Fruit fly (Drosophila melanogaster) whole organism, embryonic: ENCODE results near the gene CG15740.

Experiments used
- Adf1 ChIP-seq: fragments of 200-800 bp; sonication (Bioruptor generic); IDR thresholded peaks from 2 replicates; pipeline ENCODE4 v1.3.6; 2022; ENCODE audit warnings: missing biosample characterization, missing genetic modification characterization
- Atf6 ChIP-seq: fragments of 200-800 bp; sonication (Bioruptor generic); IDR thresholded peaks from 2 replicates; pipeline ENCODE4 v1.3.6; 2022; ENCODE audit warnings: missing biosample characterization, missing genetic modification characterization
- Bgb ChIP-seq: fragments of 200-800 bp; sonication (Bioruptor generic); IDR thresholded peaks from 2 replicates; pipeline ENCODE4 v1.3.6; 2022; ENCODE audit warnings: missing biosample characterization, missing genetic modification characterization; ENCODE audit not compliant: partially characterized antibody
- CG11247 ChIP-seq: fragments of 200-800 bp; sonication (Bioruptor generic); IDR thresholded peaks from 2 replicates; pipeline ENCODE4 v1.3.6; 2022; ENCODE audit warnings: missing biosample characterization, missing genetic modification characterization
- CG11456 ChIP-seq: fragments of 200-800 bp; sonication (Bioruptor generic); IDR thresholded peaks from 3 replicates; pipeline ENCODE4 v1.3.6; 2022; ENCODE audit warnings: missing biosample characterization, missing genetic modification characterization
- CG11696 ChIP-seq: fragments of 200-800 bp; sonication (Bioruptor generic); IDR thresholded peaks from 2 replicates; pipeline ENCODE4 v1.3.6; 2022; ENCODE audit warnings: missing biosample characterization, missing genetic modification characterization
- CG12942 ChIP-seq: fragments of 200-800 bp; sonication (Bioruptor generic); optimal IDR thresholded peaks from 3 replicates; lab custom pipeline; 2016; ENCODE audit warnings: missing biosample characterization, missing genetic modification characterization
- CG13287 ChIP-seq: fragments of 200-800 bp; sonication (Bioruptor generic); IDR thresholded peaks from 2 replicates; pipeline ENCODE4 v1.3.6; 2022; ENCODE audit warnings: missing biosample characterization, missing genetic modification characterization; ENCODE audit not compliant: partially characterized antibody
- CG13296 ChIP-seq: fragments of 200-800 bp; sonication (Bioruptor generic); optimal IDR thresholded peaks from 3 replicates; lab custom pipeline; 2018; ENCODE audit warnings: missing biosample characterization, mild to moderate bottlenecking, missing genetic modification characterization
- CG13624 ChIP-seq: fragments of 200-800 bp; sonication (Bioruptor generic); optimal IDR thresholded peaks from 2 replicates; lab custom pipeline; 2016; ENCODE audit warnings: missing biosample characterization, missing genetic modification characterization
- CG1603 ChIP-seq: fragments of 200-800 bp; sonication (Bioruptor generic); optimal IDR thresholded peaks from 2 replicates; lab custom pipeline; 2019; ENCODE audit warnings: missing biosample characterization, mild to moderate bottlenecking, missing genetic modification characterization, moderate library complexity
- CG17359 ChIP-seq: fragments of 200-800 bp; sonication (Bioruptor generic); optimal IDR thresholded peaks from 3 replicates; lab custom pipeline; 2018; ENCODE audit warnings: missing biosample characterization, mild to moderate bottlenecking, missing genetic modification characterization, moderate library complexity
- CG2120 ChIP-seq: fragments of 200-800 bp; sonication (Bioruptor generic); optimal IDR thresholded peaks from 3 replicates; lab custom pipeline; 2016; ENCODE audit warnings: missing biosample characterization, missing genetic modification characterization
- CG2202 ChIP-seq: fragments of 200-800 bp; sonication (Bioruptor generic); optimal IDR thresholded peaks from 2 replicates; lab custom pipeline; 2018; ENCODE audit warnings: missing biosample characterization, mild to moderate bottlenecking, missing genetic modification characterization
- CG2678 ChIP-seq: fragments of 200-800 bp; sonication (Bioruptor generic); optimal IDR thresholded peaks from 3 replicates; lab custom pipeline; 2019; ENCODE audit warnings: missing biosample characterization, mild to moderate bottlenecking, missing genetic modification characterization, moderate library complexity
- CG34376 ChIP-seq: fragments of 200-800 bp; sonication (Bioruptor generic); optimal IDR thresholded peaks from 2 replicates; lab custom pipeline; 2018; ENCODE audit warnings: missing biosample characterization, mild to moderate bottlenecking, missing genetic modification characterization
- CG3847 ChIP-seq: fragments of 200-800 bp; sonication (Bioruptor generic); IDR thresholded peaks from 2 replicates; pipeline ENCODE4 v1.3.6; 2022; ENCODE audit warnings: missing biosample characterization, missing genetic modification characterization
- CG6254 ChIP-seq: fragments of 200-800 bp; sonication (Bioruptor generic); optimal IDR thresholded peaks from 3 replicates; lab custom pipeline; 2017; ENCODE audit warnings: mild to moderate bottlenecking, missing biosample characterization, missing genetic modification reagents, missing genetic modification characterization
- CG6813 ChIP-seq: fragments of 200-800 bp; sonication (Bioruptor generic); optimal IDR thresholded peaks from 2 replicates; lab custom pipeline; 2017; ENCODE audit warnings: missing biosample characterization, missing genetic modification characterization, mild to moderate bottlenecking, moderate library complexity, missing genetic modification reagents
- CTCF ChIP-seq: fragments of 200-800 bp; sonication (Bioruptor generic); optimal IDR thresholded peaks from 2 replicates; lab custom pipeline; 2017; ENCODE audit warnings: missing biosample characterization, mild to moderate bottlenecking, missing genetic modification characterization, moderate library complexity
- Camta ChIP-seq: fragments of 200-800 bp; sonication (Bioruptor generic); optimal IDR thresholded peaks from 2 replicates; lab custom pipeline; 2016; ENCODE audit warnings: missing biosample characterization, missing genetic modification characterization
- Dip2 ChIP-seq: fragments of 200-800 bp; sonication (Bioruptor generic); IDR thresholded peaks from 2 replicates; pipeline ENCODE4 v1.3.6; 2022; ENCODE audit warnings: missing biosample characterization, missing genetic modification characterization
- HHEX ChIP-seq: fragments of 200-800 bp; sonication (Bioruptor generic); optimal IDR thresholded peaks from 3 replicates; lab custom pipeline; 2017; ENCODE audit warnings: missing biosample characterization, mild to moderate bottlenecking, missing genetic modification characterization, missing genetic modification reagents
- Hey ChIP-seq: fragments of 200-800 bp; sonication (Bioruptor generic); optimal IDR thresholded peaks from 3 replicates; lab custom pipeline; 2018; ENCODE audit warnings: missing biosample characterization, mild to moderate bottlenecking, missing genetic modification characterization
- Hsf ChIP-seq: fragments of 200-800 bp; sonication (Bioruptor generic); optimal IDR thresholded peaks from 3 replicates; lab custom pipeline; 2016; ENCODE audit warnings: missing biosample characterization, missing genetic modification characterization
- Lhr ChIP-seq: fragments of 200-800 bp; sonication (Bioruptor generic); optimal IDR thresholded peaks from 3 replicates; lab custom pipeline; 2017; ENCODE audit warnings: mild to moderate bottlenecking, missing biosample characterization, missing genetic modification reagents, missing genetic modification characterization
- Nf-YB ChIP-seq: fragments of 200-800 bp; sonication (Bioruptor generic); optimal IDR thresholded peaks from 3 replicates; lab custom pipeline; 2019; ENCODE audit warnings: missing biosample characterization, mild to moderate bottlenecking, missing genetic modification characterization, moderate library complexity
- Optix ChIP-seq: fragments of 200-800 bp; sonication (Bioruptor generic); IDR thresholded peaks from 3 replicates; pipeline ENCODE4 v1.3.6; 2022; ENCODE audit warnings: missing biosample characterization, missing genetic modification characterization
- Sry-β ChIP-seq: fragments of 200-800 bp; sonication (Bioruptor generic); optimal IDR thresholded peaks from 2 replicates; lab custom pipeline; 2018; ENCODE audit warnings: missing biosample characterization, mild to moderate bottlenecking, missing genetic modification characterization, moderate library complexity
- Taf1 ChIP-seq: fragments of 200-800 bp; sonication (Bioruptor generic); IDR thresholded peaks from 2 replicates; pipeline ENCODE4 v1.3.6; 2022; ENCODE audit warnings: missing biosample characterization, missing genetic modification characterization
- Trl ChIP-seq, 3 experiments: fragments of >200 bp in 2 of 3; fragments of 200-800 bp in 1 of 3; sonication (Bioruptor generic) in 1 of 3; optimal IDR thresholded peaks; 2 replicates in 1 of 3; 3 replicates in 2 of 3; lab custom pipeline; 2016 to 2017; ENCODE audit warnings: missing biosample characterization in 1 of 3, missing genetic modification characterization in 1 of 3
- Xbp1 ChIP-seq: fragments of 200-800 bp; sonication (Bioruptor generic); optimal IDR thresholded peaks from 3 replicates; lab custom pipeline; 2016; ENCODE audit warnings: missing biosample characterization, mild to moderate bottlenecking, missing genetic modification characterization
- abd-A ChIP-seq: fragments of 200-800 bp; sonication (Bioruptor generic); optimal IDR thresholded peaks from 3 replicates; lab custom pipeline; 2019; ENCODE audit warnings: missing biosample characterization, mild to moderate bottlenecking, missing genetic modification characterization, moderate library complexity
- ara ChIP-seq: fragments of 200-800 bp; sonication (Bioruptor generic); IDR thresholded peaks from 2 replicates; pipeline ENCODE4 v1.3.6; 2022; ENCODE audit warnings: missing biosample characterization, missing genetic modification characterization
- cad ChIP-seq: fragments of >200 bp; optimal IDR thresholded peaks from 2 replicates; lab custom pipeline; 2017; ENCODE audit warnings: missing biosample characterization, missing genetic modification characterization
- cato ChIP-seq: fragments of 200-800 bp; sonication (Bioruptor generic); optimal IDR thresholded peaks from 2 replicates; lab custom pipeline; 2016; ENCODE audit warnings: missing biosample characterization, missing genetic modification characterization, borderline replicate concordance
- corto ChIP-seq: fragments of 200-800 bp; sonication (Bioruptor generic); optimal IDR thresholded peaks from 2 replicates; lab custom pipeline; 2016; ENCODE audit warnings: missing biosample characterization, mild to moderate bottlenecking, missing genetic modification characterization, moderate library complexity
- grau ChIP-seq: fragments of 200-800 bp; optimal IDR thresholded peaks from 3 replicates; lab custom pipeline; 2019; ENCODE audit warnings: missing biosample characterization, mild to moderate bottlenecking, missing genetic modification characterization, moderate library complexity
- hb ChIP-seq: fragments of 200-800 bp; sonication (Bioruptor generic); IDR thresholded peaks from 3 replicates; pipeline ENCODE4 v1.3.6; 2022; ENCODE audit warnings: missing biosample characterization, missing genetic modification characterization; ENCODE audit not compliant: partially characterized antibody
- lilli ChIP-seq: fragments of 200-800 bp; sonication (Bioruptor generic); optimal IDR thresholded peaks from 3 replicates; lab custom pipeline; 2016; ENCODE audit warnings: missing biosample characterization, missing genetic modification characterization
- nerfin-2 ChIP-seq: fragments of 200-800 bp; sonication (Bioruptor generic); IDR thresholded peaks from 2 replicates; pipeline ENCODE4 v1.3.6; 2022; ENCODE audit warnings: missing biosample characterization, missing genetic modification characterization; ENCODE audit not compliant: partially characterized antibody
- nmo ChIP-seq: fragments of 200-800 bp; sonication (Bioruptor generic); optimal IDR thresholded peaks from 2 replicates; lab custom pipeline; 2018; ENCODE audit warnings: missing biosample characterization, mild to moderate bottlenecking, missing genetic modification characterization, moderate library complexity
- phol ChIP-seq: fragments of 200-800 bp; sonication (Bioruptor generic); optimal IDR thresholded peaks from 3 replicates; lab custom pipeline; 2018; ENCODE audit warnings: missing biosample characterization, mild to moderate bottlenecking, missing genetic modification characterization, moderate library complexity
- pnt ChIP-seq: fragments of 200-800 bp; sonication (Bioruptor generic); optimal IDR thresholded peaks from 3 replicates; lab custom pipeline; 2016; ENCODE audit warnings: missing biosample characterization, missing genetic modification characterization
- sd ChIP-seq: fragments of 200-800 bp; sonication (Bioruptor generic); optimal IDR thresholded peaks from 3 replicates; lab custom pipeline; 2018; ENCODE audit warnings: missing biosample characterization, mild to moderate bottlenecking, missing genetic modification characterization, moderate library complexity
- sim ChIP-seq: fragments of 200-800 bp; sonication (Bioruptor generic); IDR thresholded peaks from 2 replicates; pipeline ENCODE4 v1.3.6; 2022; ENCODE audit warnings: missing biosample characterization, missing genetic modification characterization
- slbo ChIP-seq: fragments of 200-800 bp; sonication (Bioruptor generic); IDR thresholded peaks from 2 replicates; pipeline ENCODE4 v1.3.6; 2022; ENCODE audit warnings: missing biosample characterization, missing genetic modification characterization
- slou ChIP-seq: fragments of 200-800 bp; sonication (Bioruptor generic); optimal IDR thresholded peaks from 3 replicates; lab custom pipeline; 2016; ENCODE audit warnings: missing biosample characterization, missing genetic modification characterization
- stc ChIP-seq: fragments of 200-800 bp; sonication (Bioruptor generic); IDR thresholded peaks from 2 replicates; pipeline ENCODE4 v1.3.6; 2022; ENCODE audit warnings: missing biosample characterization, missing genetic modification characterization
- usp ChIP-seq: fragments of >200 bp; optimal IDR thresholded peaks from 2 replicates; lab custom pipeline; 2017; ENCODE audit warnings: missing biosample characterization, missing genetic modification characterization

Gene CG15740

dm6 chrX:11846049-11846718, at the start of gene CG15740 (continued):
- TF ChIP-seq CG13624 (GFP tag; lab: Kevin White, UChicago), result peak; percentile 26
- TF ChIP-seq CG3847 (GFP tag; lab: Robert Waterston, UW), result no peak; the same call in none of the 2 replicates
- TF ChIP-seq sd, result no peak
- no peak for TF ChIP-seq CG2202
- TF ChIP-seq CG17359 (tag; lab: Kevin White, UChicago), result peak; percentile 42
- peak; percentile 23 for TF ChIP-seq Hsf (GFP tag; lab: Kevin White, UChicago)
- TF ChIP-seq Sry-β (GFP tag; lab: Kevin White, UChicago), result no peak
- peak; percentile 31; the same call in 1 of the 2 replicates for TF ChIP-seq ara (GFP tag; lab: Robert Waterston, UW)
- TF ChIP-seq CG13287 (GFP tag; lab: Robert Waterston, UW), result no peak
- no peak for TF ChIP-seq Lhr (GFP tag; lab: Kevin White, UChicago)
- TF ChIP-seq Nf-YB (GFP tag; lab: Kevin White, UChicago), result no peak
- TF ChIP-seq usp (GFP tag; lab: Kevin White, UChicago), result no peak
- peak; percentile 14 for TF ChIP-seq HHEX
- no peak for TF ChIP-seq Trl (optimal IDR thresholded peaks at IDR 0.05; lab: Kevin White, UChicago)
- TF ChIP-seq Trl (GFP tag; optimal IDR thresholded peaks at IDR 0.05; lab: Kevin White, UChicago), result peak; percentile 46
- TF ChIP-seq slou (GFP tag; lab: Kevin White, UChicago), result no peak
- no peak for TF ChIP-seq CG12942 (GFP tag; lab: Kevin White, UChicago)
- no peak for TF ChIP-seq cad (GFP tag; lab: Kevin White, UChicago)
- TF ChIP-seq grau (tag; lab: Kevin White, UChicago), result peak; percentile 1
- no peak for TF ChIP-seq sim (GFP tag; lab: Robert Waterston, UW)
- TF ChIP-seq pnt, result peak; percentile 45
- no peak for TF ChIP-seq cato
- TF ChIP-seq Optix (GFP tag; lab: Robert Waterston, UW), result peak; percentile 54; the same call in 1 of the 3 replicates
- peak; percentile 62; the same call in 1 of the 2 replicates for TF ChIP-seq stc
- peak; percentile 73; the same call in 1 of the 2 replicates for TF ChIP-seq Atf6 (GFP tag; lab: Robert Waterston, UW)
- no peak for TF ChIP-seq CG34376 (GFP tag; lab: Kevin White, UChicago)
- no peak for TF ChIP-seq CG6813 (GFP tag; lab: Kevin White, UChicago)
- TF ChIP-seq CG11696, result no peak
- no peak for TF ChIP-seq Dip2 (GFP tag; lab: Robert Waterston, UW)
- peak; percentile 53 for TF ChIP-seq slbo
- no peak for TF ChIP-seq nerfin-2
- no peak for TF ChIP-seq CG11247 (GFP tag; lab: Robert Waterston, UW)
- peak; percentile 49 for TF ChIP-seq CG2678
- TF ChIP-seq corto (GFP tag; lab: Kevin White, UChicago), result no peak
- TF ChIP-seq hb (GFP tag; lab: Robert Waterston, UW), result no peak
- TF ChIP-seq CG1603 (tag; lab: Kevin White, UChicago), result peak; percentile 38
- peak; percentile 45 for TF ChIP-seq Xbp1 (GFP tag; lab: Kevin White, UChicago)
- TF ChIP-seq Bgb, result no peak
- no peak for TF ChIP-seq Hey (tag; lab: Kevin White, UChicago)
- peak; percentile 46 for TF ChIP-seq Camta (GFP tag; lab: Kevin White, UChicago)
- no peak for TF ChIP-seq Adf1 (GFP tag; lab: Robert Waterston, UW)
- TF ChIP-seq lilli, result peak; percentile 9
- TF ChIP-seq Taf1 (GFP tag; lab: Robert Waterston, UW), result no peak
- TF ChIP-seq CG6254, result no peak
- TF ChIP-seq CG13296 (GFP tag; lab: Kevin White, UChicago), result peak; percentile 17
- peak; percentile 43 for TF ChIP-seq phol (tag; lab: Kevin White, UChicago)
- TF ChIP-seq nmo, result peak; percentile 45
- TF ChIP-seq abd-A (tag; lab: Kevin White, UChicago), result no peak
- 0 out of 3 replicates have a peak, but pooled peaks have one; percentile 9 for TF ChIP-seq CG11456 (GFP tag; lab: Robert Waterston, UW)
- peak; percentile 30 for TF ChIP-seq CG2120 (GFP tag; lab: Kevin White, UChicago)
- TF ChIP-seq CTCF (GFP tag; lab: Kevin White, UChicago), result no peak
